Fruit fly (Drosophila melanogaster) whole organism, pupa: Measurements from ENCODE around the gene Surf1.

Experiments used
- CG15710 ChIP-seq: fragments of 200-800 bp; sonication (Bioruptor generic); optimal IDR thresholded peaks from 2 replicates; lab custom pipeline; 2018; ENCODE audit warnings: missing biosample characterization, mild to moderate bottlenecking, missing genetic modification characterization, moderate library complexity
- CG32121 ChIP-seq: fragments of 200-800 bp; sonication (Bioruptor generic); IDR thresholded peaks from 2 replicates; pipeline ENCODE4 v1.3.6; 2022; ENCODE audit warnings: missing biosample characterization, missing genetic modification characterization
- CG34367 ChIP-seq: fragments of 200-800 bp; sonication (Bioruptor generic); optimal IDR thresholded peaks from 2 replicates; lab custom pipeline; 2018; ENCODE audit warnings: missing biosample characterization, mild to moderate bottlenecking, missing genetic modification characterization
- CG8159 ChIP-seq: fragments of 200-800 bp; sonication (Bioruptor generic); optimal IDR thresholded peaks from 3 replicates; lab custom pipeline; 2018; ENCODE audit warnings: missing biosample characterization, mild to moderate bottlenecking, missing genetic modification characterization, moderate library complexity
- CG9948 ChIP-seq: fragments of 200-800 bp; sonication (Bioruptor generic); optimal IDR thresholded peaks from 2 replicates; lab custom pipeline; 2018; ENCODE audit warnings: missing biosample characterization, mild to moderate bottlenecking, missing genetic modification characterization, moderate library complexity
- D1 ChIP-seq: fragments of 200-800 bp; sonication (Bioruptor generic); optimal IDR thresholded peaks from 2 replicates; lab custom pipeline; 2018; ENCODE audit warnings: missing biosample characterization, mild to moderate bottlenecking, missing genetic modification characterization, moderate library complexity
- Ets98B ChIP-seq: fragments of 200-800 bp; sonication (Bioruptor generic); IDR thresholded peaks from 2 replicates; pipeline ENCODE4 v1.3.6; 2022; ENCODE audit warnings: missing biosample characterization, missing genetic modification characterization
- rn ChIP-seq: fragments of 200-800 bp; sonication (Bioruptor generic); IDR thresholded peaks from 2 replicates; pipeline ENCODE4 v1.3.6; 2022; ENCODE audit warnings: missing biosample characterization, missing genetic modification characterization

DNA sequence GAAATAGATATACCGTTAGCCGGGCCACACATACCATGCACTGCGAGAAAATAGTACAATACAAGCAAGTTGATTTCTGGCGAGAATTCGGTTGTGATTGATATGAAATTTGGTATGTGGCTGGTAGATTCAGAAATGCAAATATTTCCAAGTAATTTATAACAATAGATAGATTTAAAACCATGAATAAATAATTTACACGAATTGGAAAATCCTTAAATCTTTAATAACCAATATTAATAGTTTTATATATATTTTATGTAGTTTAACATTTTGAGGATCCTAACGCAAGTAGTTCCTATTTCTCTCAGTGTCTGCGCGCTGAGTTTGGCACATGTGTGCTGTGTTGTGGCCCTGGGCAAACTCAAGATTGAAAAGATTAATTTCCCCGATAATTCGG lies 23.7 kb downstream of the Surf1 start:
- TF ChIP-seq CG34367 (tag; lab: Kevin White, UChicago) = no peak
- TF ChIP-seq CG9948 = no peak
- no peak for TF ChIP-seq CG32121 (GFP tag; lab: Robert Waterston, UW)
- no peak for TF ChIP-seq rn (GFP tag; lab: Robert Waterston, UW)
- TF ChIP-seq D1 (tag; lab: Kevin White, UChicago) = no peak
- no peak for TF ChIP-seq Ets98B (GFP tag; lab: Robert Waterston, UW)
- TF ChIP-seq CG15710 (tag; lab: Kevin White, UChicago) = no peak
- no peak for TF ChIP-seq CG8159 (tag; lab: Kevin White, UChicago)
